Fruit fly (Drosophila melanogaster) whole organism, embryonic: Measurements from ENCODE around the gene Pfas.

Experiments used
- Antp ChIP-seq: fragments of 200-800 bp; sonication (Bioruptor generic); optimal IDR thresholded peaks from 3 replicates; lab custom pipeline; 2016; ENCODE audit warnings: missing biosample characterization, missing genetic modification characterization
- B-H1 ChIP-seq: fragments of 200-800 bp; sonication (Bioruptor generic); IDR thresholded peaks from 3 replicates; pipeline ENCODE4 v1.3.6; 2022; ENCODE audit warnings: missing biosample characterization, missing genetic modification characterization
- Bteb2 ChIP-seq: fragments of 200-800 bp; sonication (Bioruptor generic); optimal IDR thresholded peaks from 2 replicates; lab custom pipeline; 2016; ENCODE audit warnings: missing biosample characterization, missing genetic modification characterization
- CG10267 ChIP-seq: fragments of 200-800 bp; sonication (Bioruptor generic); optimal IDR thresholded peaks from 2 replicates; lab custom pipeline; 2018; ENCODE audit warnings: missing biosample characterization, mild to moderate bottlenecking, missing genetic modification characterization, moderate library complexity
- CG12071 ChIP-seq: fragments of 200-800 bp; sonication (Bioruptor generic); optimal IDR thresholded peaks from 3 replicates; lab custom pipeline; 2018; ENCODE audit warnings: missing biosample characterization, mild to moderate bottlenecking, missing genetic modification characterization
- CG12155 ChIP-seq: fragments of 200-800 bp; sonication (Bioruptor generic); optimal IDR thresholded peaks from 3 replicates; lab custom pipeline; 2016; ENCODE audit warnings: missing biosample characterization, missing genetic modification characterization
- CG15073 ChIP-seq: fragments of 200-800 bp; sonication (Bioruptor generic); optimal IDR thresholded peaks from 2 replicates; lab custom pipeline; 2016; ENCODE audit warnings: missing biosample characterization, missing genetic modification characterization
- CG17829 ChIP-seq: fragments of 200-800 bp; optimal IDR thresholded peaks from 2 replicates; lab custom pipeline; 2019; ENCODE audit warnings: missing biosample characterization, mild to moderate bottlenecking, missing genetic modification characterization, moderate library complexity
- CG2712 ChIP-seq: fragments of 200-800 bp; optimal IDR thresholded peaks from 3 replicates; lab custom pipeline; 2019; ENCODE audit warnings: missing biosample characterization, mild to moderate bottlenecking, missing genetic modification characterization, moderate library complexity
- CG2875 ChIP-seq: fragments of 200-800 bp; sonication (Bioruptor generic); optimal IDR thresholded peaks from 2 replicates; lab custom pipeline; 2017; ENCODE audit warnings: missing biosample characterization, mild to moderate bottlenecking, missing genetic modification characterization, missing genetic modification reagents
- CG32532 ChIP-seq: fragments of 200-800 bp; sonication (Bioruptor generic); IDR thresholded peaks from 2 replicates; pipeline ENCODE4 v1.3.6; 2022; ENCODE audit warnings: missing biosample characterization, missing genetic modification characterization
- CG6683 ChIP-seq: fragments of 200-800 bp; sonication (Bioruptor generic); optimal IDR thresholded peaks from 2 replicates; lab custom pipeline; 2017; ENCODE audit warnings: missing biosample characterization, mild to moderate bottlenecking, missing genetic modification characterization, missing genetic modification reagents
- CG7372 ChIP-seq: fragments of 200-800 bp; sonication (Bioruptor generic); IDR thresholded peaks from 2 replicates; pipeline ENCODE4 v1.3.6; 2022; ENCODE audit warnings: missing biosample characterization, missing genetic modification characterization
- CG7786 ChIP-seq: fragments of 200-800 bp; sonication (Bioruptor generic); optimal IDR thresholded peaks from 2 replicates; lab custom pipeline; 2016; ENCODE audit warnings: missing biosample characterization, missing genetic modification characterization
- CG7987 ChIP-seq: fragments of 200-800 bp; sonication (Bioruptor generic); optimal IDR thresholded peaks from 2 replicates; lab custom pipeline; 2018; ENCODE audit warnings: missing biosample characterization, mild to moderate bottlenecking, missing genetic modification characterization, moderate library complexity
- Chrac-16 ChIP-seq: fragments of 200-800 bp; sonication (Bioruptor generic); optimal IDR thresholded peaks from 3 replicates; lab custom pipeline; 2016; ENCODE audit warnings: missing biosample characterization, missing genetic modification characterization
- Dip3 ChIP-seq: fragments of 200-800 bp; sonication (Bioruptor generic); optimal IDR thresholded peaks from 3 replicates; lab custom pipeline; 2016; ENCODE audit warnings: missing biosample characterization, missing genetic modification characterization
- Doc3 ChIP-seq: fragments of 200-800 bp; sonication (Bioruptor generic); IDR thresholded peaks from 3 replicates; pipeline ENCODE4 v1.3.6; 2022; ENCODE audit warnings: missing biosample characterization, missing genetic modification characterization; ENCODE audit not compliant: partially characterized antibody
- E2f2 ChIP-seq: fragments of 200-800 bp; sonication (Bioruptor generic); IDR thresholded peaks from 2 replicates; pipeline ENCODE4 v1.3.6; 2022; ENCODE audit warnings: missing biosample characterization, missing genetic modification characterization
- Hey ChIP-seq: fragments of 200-800 bp; sonication (Bioruptor generic); optimal IDR thresholded peaks from 3 replicates; lab custom pipeline; 2018; ENCODE audit warnings: missing biosample characterization, mild to moderate bottlenecking, missing genetic modification characterization
- HmgZ ChIP-seq: fragments of 200-800 bp; sonication (Bioruptor generic); optimal IDR thresholded peaks from 2 replicates; lab custom pipeline; 2018; ENCODE audit warnings: missing biosample characterization, mild to moderate bottlenecking, missing genetic modification characterization
- Hr39 ChIP-seq: fragments of >200 bp; optimal IDR thresholded peaks from 2 replicates; lab custom pipeline; 2017
- Sin3A ChIP-seq: fragments of >200 bp; optimal IDR thresholded peaks from 2 replicates; lab custom pipeline; 2018
- Six4 ChIP-seq: fragments of 200-800 bp; sonication (Bioruptor generic); optimal IDR thresholded peaks from 2 replicates; lab custom pipeline; 2016; ENCODE audit warnings: missing biosample characterization, missing genetic modification characterization
- Spps ChIP-seq: fragments of 200-800 bp; sonication (Bioruptor generic); optimal IDR thresholded peaks from 2 replicates; lab custom pipeline; 2018; ENCODE audit warnings: missing biosample characterization, mild to moderate bottlenecking, missing genetic modification characterization
- ash1 ChIP-seq: fragments of 200-800 bp; sonication (Bioruptor generic); optimal IDR thresholded peaks from 2 replicates; lab custom pipeline; 2018; ENCODE audit warnings: missing biosample characterization, mild to moderate bottlenecking, missing genetic modification characterization
- bab2 ChIP-seq: fragments of 200-800 bp; sonication (Bioruptor generic); optimal IDR thresholded peaks from 2 replicates; lab custom pipeline; 2016; ENCODE audit warnings: missing biosample characterization, missing genetic modification characterization
- cas ChIP-seq: fragments of 200-800 bp; sonication (Bioruptor generic); IDR thresholded peaks from 2 replicates; pipeline ENCODE4 v1.3.6; 2022; ENCODE audit warnings: missing biosample characterization, missing genetic modification characterization
- chn ChIP-seq: fragments of 200-800 bp; sonication (Bioruptor generic); optimal IDR thresholded peaks from 2 replicates; lab custom pipeline; 2016; ENCODE audit warnings: missing biosample characterization, missing genetic modification characterization
- crp ChIP-seq, 2 experiments: fragments of 200-800 bp; sonication (Bioruptor generic); optimal IDR thresholded peaks; 2 replicates in 1 of 2; 3 replicates in 1 of 2; lab custom pipeline; 2017; ENCODE audit warnings: missing biosample characterization in 2 of 2, missing genetic modification characterization in 2 of 2, mild to moderate bottlenecking in 1 of 2, moderate library complexity in 1 of 2
- cwo ChIP-seq: fragments of 200-800 bp; sonication (Bioruptor generic); optimal IDR thresholded peaks from 3 replicates; lab custom pipeline; 2017; ENCODE audit warnings: missing biosample characterization, missing genetic modification characterization, mild to moderate bottlenecking, moderate library complexity, missing genetic modification reagents
- dm ChIP-seq: fragments of 200-800 bp; sonication (Bioruptor generic); optimal IDR thresholded peaks from 3 replicates; lab custom pipeline; 2016; ENCODE audit warnings: missing biosample characterization, missing genetic modification characterization
- dpn ChIP-seq, 2 experiments: fragments of 200-800 bp; sonication (Bioruptor generic); optimal IDR thresholded peaks; 3 replicates each; lab custom pipeline; 2016; ENCODE audit warnings: missing biosample characterization in 2 of 2, missing genetic modification characterization in 2 of 2
- exex ChIP-seq: fragments of 200-800 bp; sonication (Bioruptor generic); optimal IDR thresholded peaks from 4 replicates; lab custom pipeline; 2018; ENCODE audit warnings: missing biosample characterization, mild to moderate bottlenecking, missing genetic modification characterization, moderate library complexity
- fru ChIP-seq: fragments of >200 bp; optimal IDR thresholded peaks from 2 replicates; lab custom pipeline; 2017
- grau ChIP-seq: fragments of 200-800 bp; optimal IDR thresholded peaks from 3 replicates; lab custom pipeline; 2019; ENCODE audit warnings: missing biosample characterization, mild to moderate bottlenecking, missing genetic modification characterization, moderate library complexity
- jumu ChIP-seq: fragments of 200-800 bp; sonication (Bioruptor generic); optimal IDR thresholded peaks from 3 replicates; lab custom pipeline; 2016; ENCODE audit warnings: missing biosample characterization, missing genetic modification characterization
- maf-S ChIP-seq: fragments of 200-800 bp; sonication (Bioruptor generic); optimal IDR thresholded peaks from 2 replicates; lab custom pipeline; 2016; ENCODE audit warnings: missing biosample characterization, missing genetic modification characterization
- mirr ChIP-seq: fragments of 200-800 bp; sonication (Bioruptor generic); optimal IDR thresholded peaks from 3 replicates; lab custom pipeline; 2018; ENCODE audit warnings: missing biosample characterization, mild to moderate bottlenecking, missing genetic modification characterization
- nmo ChIP-seq: fragments of 200-800 bp; sonication (Bioruptor generic); optimal IDR thresholded peaks from 2 replicates; lab custom pipeline; 2018; ENCODE audit warnings: missing biosample characterization, mild to moderate bottlenecking, missing genetic modification characterization, moderate library complexity
- rib ChIP-seq: fragments of 200-800 bp; sonication (Bioruptor generic); IDR thresholded peaks from 2 replicates; pipeline ENCODE4 v1.3.6; 2022; ENCODE audit warnings: missing biosample characterization, missing genetic modification characterization
- tx ChIP-seq: fragments of 200-800 bp; sonication (Bioruptor generic); optimal IDR thresholded peaks from 2 replicates; lab custom pipeline; 2016; ENCODE audit warnings: missing biosample characterization, missing genetic modification characterization
- wor ChIP-seq: fragments of 200-800 bp; sonication (Bioruptor generic); IDR thresholded peaks from 2 replicates; pipeline ENCODE4 v1.3.6; 2022; ENCODE audit warnings: missing biosample characterization, missing genetic modification characterization
- zen ChIP-seq: fragments of 200-800 bp; sonication (Bioruptor generic); optimal IDR thresholded peaks from 3 replicates; lab custom pipeline; 2018; ENCODE audit warnings: missing biosample characterization, mild to moderate bottlenecking, missing genetic modification characterization, moderate library complexity
- zfh1 ChIP-seq: fragments of 200-800 bp; sonication (Bioruptor generic); IDR thresholded peaks from 3 replicates; pipeline ENCODE4 v1.3.6; 2022; ENCODE audit warnings: missing biosample characterization, missing genetic modification characterization

Gene Pfas

dm6 chr2L:6045972-6046718, at the start of gene Pfas (continued):
- TF ChIP-seq cas (no peak), Dip3 (GFP tag; lab: Kevin White, UChicago) (peak; percentile 61), cwo (peak; percentile 81), chn (GFP tag; lab: Kevin White, UChicago) (peak; percentile 14), grau (tag; lab: Kevin White, UChicago) (peak; percentile 63), exex (tag; lab: Kevin White, UChicago) (peak; percentile 78), CG6683 (GFP tag; lab: Kevin White, UChicago) (peak; percentile 55), mirr (peak; percentile 75), CG15073 (GFP tag; lab: Kevin White, UChicago) (no peak), dm (GFP tag; lab: Kevin White, UChicago) (peak; percentile 39), Bteb2 (GFP tag; lab: Kevin White, UChicago) (peak; percentile 28), Six4 (GFP tag; lab: Kevin White, UChicago) (peak; percentile 30), Antp (GFP tag; lab: Kevin White, UChicago) (peak; percentile 38), dpn (GFP tag; optimal IDR thresholded peaks at IDR 0.05; lab: Kevin White, UChicago) (peak; percentile 58 to 70), E2f2 (peak; percentile 82), Spps (tag; lab: Kevin White, UChicago) (no peak), CG7786 (GFP tag; lab: Kevin White, UChicago) (peak; percentile 56), rib (GFP tag; lab: Robert Waterston, UW) (peak; percentile 53), CG32532 (GFP tag; lab: Robert Waterston, UW) (peak; percentile 77), CG2875 (GFP tag; lab: Kevin White, UChicago) (no peak), CG17829 (tag; lab: Kevin White, UChicago) (peak; percentile 19), Chrac-16 (peak; percentile 28), fru (lab: Kevin White, UChicago) (no peak), CG12071 (GFP tag; lab: Kevin White, UChicago) (peak; percentile 31), wor (GFP tag; lab: Robert Waterston, UW) (no peak), HmgZ (tag; lab: Kevin White, UChicago) (peak; percentile 87), zen (no peak), Hey (tag; lab: Kevin White, UChicago) (peak; percentile 35), jumu (GFP tag; lab: Kevin White, UChicago) (peak; percentile 34), nmo (GFP tag; lab: Kevin White, UChicago) (no peak), bab2 (GFP tag; lab: Kevin White, UChicago) (peak; percentile 5), CG7372 (GFP tag; lab: Robert Waterston, UW) (0 out of 2 replicates have a peak, but pooled peaks have one; percentile 26), Doc3 (GFP tag; lab: Robert Waterston, UW) (no peak), CG10267 (tag; lab: Kevin White, UChicago) (peak; percentile 76), B-H1 (GFP tag; lab: Robert Waterston, UW) (no peak), crp (GFP tag; optimal IDR thresholded peaks at IDR 0.05; lab: Kevin White, UChicago) (peak in 1 of 2 experiments; percentile 19), zfh1 (peak; percentile 26; the same call in 1 of the 3 replicates), CG2712 (peak; percentile 38), CG12155 (GFP tag; lab: Kevin White, UChicago) (peak; percentile 52), ash1 (peak; percentile 18), maf-S (GFP tag; lab: Kevin White, UChicago) (peak; percentile 27), tx (GFP tag; lab: Kevin White, UChicago) (peak; percentile 47), CG7987 (GFP tag; lab: Kevin White, UChicago) (peak; percentile 74), Sin3A (no peak), Hr39 (lab: Kevin White, UChicago) (no peak)
